Fruit fly (Drosophila melanogaster) whole organism: Measurements from ENCODE around the gene Taf4.

ENCODE experiments used
- CG8478 ChIP-seq: fragments of >200 bp; optimal IDR thresholded peaks from 2 replicates; lab custom pipeline; 2018; ENCODE audit warnings: inconsistent platforms
- Dll ChIP-seq: fragments of >200 bp; optimal IDR thresholded peaks from 2 replicates; lab custom pipeline; 2017
- EcR ChIP-seq, 2 experiments: fragments of >200 bp; optimal IDR thresholded peaks; 2 replicates each; lab custom pipeline; 2017; ENCODE audit warnings: missing biosample characterization in 2 of 2, missing genetic modification characterization in 2 of 2, missing genetic modification reagents in 2 of 2
- pan ChIP-seq: fragments of >200 bp; optimal IDR thresholded peaks from 2 replicates; lab custom pipeline; 2017
- psq ChIP-seq: fragments of >200 bp; optimal IDR thresholded peaks from 2 replicates; lab custom pipeline; 2017
- usp ChIP-seq: fragments of >200 bp; optimal IDR thresholded peaks from 2 replicates; lab custom pipeline; 2017; ENCODE audit warnings: missing biosample characterization, missing genetic modification characterization, mixed read lengths

Taf4 gene

DNA sequence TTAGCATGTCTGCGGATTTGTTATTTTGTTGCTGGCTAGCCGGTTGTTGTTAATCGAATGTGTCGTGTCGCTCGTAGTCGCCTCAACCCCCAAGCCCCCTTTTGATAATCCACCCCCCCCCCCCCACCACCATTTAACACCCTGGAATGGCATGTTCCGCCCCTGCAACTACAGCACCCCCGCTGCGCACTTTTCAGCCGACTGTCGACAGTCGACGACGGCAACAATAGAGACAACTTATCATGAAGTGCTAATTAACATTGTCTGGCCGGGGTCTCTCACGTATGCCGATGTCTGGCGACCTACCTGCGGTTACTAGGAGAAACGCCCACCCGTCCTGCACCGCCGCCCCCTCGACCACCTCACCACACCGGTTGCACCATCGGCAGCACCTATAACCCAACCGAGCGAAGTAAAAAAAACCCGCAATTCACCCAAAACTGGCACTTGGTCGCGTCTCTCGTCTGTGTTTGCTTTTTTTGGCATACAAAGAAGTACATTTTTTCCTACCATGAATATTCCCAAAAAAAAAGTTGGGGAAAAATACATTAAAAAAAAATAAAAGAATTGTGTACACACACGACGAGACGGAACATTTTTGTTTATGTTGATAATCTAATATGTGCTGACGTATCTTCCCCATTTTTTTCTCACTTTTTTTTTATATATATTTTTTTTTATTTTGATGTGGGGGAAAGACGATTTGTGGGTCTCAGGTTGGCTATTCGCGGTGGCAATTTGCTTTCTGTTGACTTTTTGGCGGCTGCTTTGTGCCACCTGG lies 53.4 kb downstream of the Taf4 start:
- no peak for TF ChIP-seq psq

DNA sequence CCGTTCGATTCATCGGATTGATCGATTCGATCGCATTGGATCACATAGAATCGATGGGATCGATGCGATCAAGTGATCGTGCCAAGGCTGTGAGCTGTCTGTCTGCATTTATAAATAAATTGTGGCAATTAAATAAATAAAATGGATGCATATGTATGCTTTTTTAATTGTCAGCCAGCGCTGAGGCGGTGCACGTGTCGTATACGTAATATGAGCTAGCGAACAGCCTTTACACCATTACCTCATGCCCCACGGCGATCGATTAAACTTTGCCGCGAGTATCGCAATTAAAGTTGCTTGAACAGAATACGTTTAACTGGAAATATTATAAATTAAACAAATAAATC lies 54.0 kb downstream of the Taf4 start:
- TF ChIP-seq psq (no peak), EcR (GFP tag; optimal IDR thresholded peaks at IDR 0.05; lab: Kevin White, UChicago) (no peak), usp (no peak), CG8478 (lab: Kevin White, UChicago) (no peak), Dll (lab: Kevin White, UChicago) (no peak), pan (no peak)

DNA sequence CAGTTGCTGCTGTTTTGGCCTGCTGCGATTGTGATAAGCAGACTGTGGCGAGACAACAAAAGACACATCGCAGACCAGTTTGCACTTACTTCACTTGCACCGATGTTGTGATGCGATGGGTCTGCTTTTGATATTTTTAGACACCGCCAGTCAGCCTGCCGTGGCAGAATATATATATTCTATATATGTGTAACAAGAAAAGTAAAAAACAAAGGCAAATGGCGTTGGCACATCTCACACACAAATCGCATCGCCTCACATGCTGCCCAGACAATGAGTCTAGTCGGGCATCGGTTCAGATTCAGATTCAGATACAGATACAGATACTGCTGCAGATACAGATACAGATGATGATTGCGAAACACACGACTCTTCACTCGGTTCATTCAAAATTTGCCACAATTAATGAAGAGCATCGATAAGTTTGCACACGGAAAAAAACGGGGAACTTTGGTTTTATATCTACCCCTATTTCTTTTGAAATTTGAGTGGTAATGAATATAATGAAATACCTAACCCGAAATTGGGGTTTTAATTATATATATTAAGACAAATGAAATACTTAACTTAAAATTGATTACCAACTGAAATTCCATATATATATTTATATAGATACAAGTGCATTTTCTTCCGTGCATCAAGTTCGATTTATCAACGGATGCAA lies 54.8 kb downstream of the Taf4 start:
- TF ChIP-seq pan, result no peak

DNA sequence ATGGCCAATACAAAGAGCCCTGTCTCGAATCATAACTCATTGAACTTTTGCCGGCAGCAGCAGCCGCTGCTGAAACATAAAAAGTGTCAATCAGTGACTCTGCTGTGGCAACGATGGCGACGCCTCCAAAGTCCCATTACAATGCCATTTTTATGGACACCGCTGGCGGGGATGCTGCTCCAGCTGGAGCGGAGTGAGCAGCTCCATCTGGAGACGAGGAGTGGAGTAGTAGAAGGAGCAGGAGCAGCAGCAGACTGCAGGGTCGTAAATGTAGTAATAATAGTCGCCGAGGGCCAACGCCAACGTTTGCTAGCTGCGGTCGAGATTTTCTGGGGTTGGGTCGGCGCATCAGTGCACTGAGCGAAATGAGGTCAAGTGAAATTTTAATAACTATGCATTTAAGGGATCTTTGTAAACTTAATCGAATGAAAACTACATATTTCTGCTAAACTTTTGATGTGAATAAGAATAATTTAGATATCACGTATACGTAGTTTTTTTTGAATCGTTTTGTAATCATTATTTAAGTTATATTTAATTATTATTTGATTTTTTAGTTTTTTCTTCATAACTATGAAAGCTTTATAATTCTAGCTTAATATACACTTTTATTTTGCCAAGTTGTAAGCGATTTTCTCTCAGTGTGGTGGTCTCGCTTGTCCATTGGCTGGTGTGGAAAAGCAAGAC lies 55.6 kb downstream of the Taf4 start:
- TF ChIP-seq EcR (GFP tag; optimal IDR thresholded peaks at IDR 0.05; lab: Kevin White, UChicago) (no peak), usp (no peak), psq (no peak), Dll (lab: Kevin White, UChicago) (no peak), pan (no peak), CG8478 (lab: Kevin White, UChicago) (no peak)

DNA sequence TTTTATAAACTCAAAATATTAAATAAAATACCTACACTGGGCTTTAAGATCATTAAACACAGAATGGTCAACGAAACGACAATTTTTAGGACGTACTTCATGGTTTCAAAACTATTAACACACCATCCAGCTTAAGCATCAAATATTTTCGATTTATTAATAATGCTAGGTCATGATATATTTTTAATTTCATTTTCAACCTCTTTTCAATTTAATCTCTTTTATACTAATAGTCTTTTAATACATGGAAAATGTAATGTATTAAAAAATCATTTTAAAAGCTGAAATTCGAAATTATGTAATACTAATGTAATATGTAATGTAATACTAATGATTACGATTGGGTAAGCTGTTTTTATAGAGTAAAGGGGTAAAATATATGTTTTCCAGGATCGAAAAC lies 57.0 kb downstream of the Taf4 start, which contains the start of gene CG33796:
TSS of gene CG33796 (minus strand) at position 101 of the 400 bp plus-strand sequence.
- no peak for TF ChIP-seq usp
- TF ChIP-seq psq, result no peak
- TF ChIP-seq pan, result no peak
- TF ChIP-seq Dll (lab: Kevin White, UChicago), result no peak
- TF ChIP-seq EcR (GFP tag; optimal IDR thresholded peaks at IDR 0.05; lab: Kevin White, UChicago), result no peak
- no peak for TF ChIP-seq CG8478 (lab: Kevin White, UChicago)
